Worm (Caenorhabditis elegans) whole organism, L1 larva: ENCODE data around the gene srsx-32.

Experiments used
- C04F5.9 ChIP-seq: sonication (generic microtip); optimal IDR thresholded peaks from 2 replicates; lab custom pipeline; 2016; ENCODE audit warnings: missing genetic modification characterization, missing compliant biosample characterization
- C16A3.4 ChIP-seq: fragments of 150-350 bp; optimal IDR thresholded peaks from 2 replicates; lab custom pipeline; 2014; ENCODE audit warnings: missing biosample characterization, missing genetic modification characterization
- Y116A8C.19 ChIP-seq: sonication (generic microtip); optimal IDR thresholded peaks from 2 replicates; lab custom pipeline; 2016; ENCODE audit warnings: missing compliant biosample characterization, missing genetic modification characterization, borderline replicate concordance
- blmp-1 ChIP-seq: fragments of 150-350 bp; optimal IDR thresholded peaks from 2 replicates; lab custom pipeline; 2014; ENCODE audit warnings: missing biosample characterization, missing genetic modification characterization
- ceh-82 ChIP-seq, 3 experiments: fragments of 150-350 bp in 1 of 3; sonication (generic microtip) in 2 of 3; optimal IDR thresholded peaks; 2 replicates each; lab custom pipeline; 2014 to 2017; ENCODE audit warnings: missing biosample characterization in 3 of 3, missing genetic modification characterization in 3 of 3
- ces-1 ChIP-seq: fragments of 150-350 bp; optimal IDR thresholded peaks from 2 replicates; lab custom pipeline; 2014; ENCODE audit warnings: missing biosample characterization, missing genetic modification reagents, missing genetic modification characterization
- dpl-1 ChIP-seq, 3 experiments: fragments of 150-350 bp in 2 of 3; sonication (generic microtip) in 1 of 3; optimal IDR thresholded peaks; 2 replicates each; lab custom pipeline; 2014 to 2017; ENCODE audit warnings: missing biosample characterization in 3 of 3, missing genetic modification characterization in 3 of 3, missing genetic modification reagents in 3 of 3
- dsc-1 ChIP-seq: sonication (generic microtip); optimal IDR thresholded peaks from 2 replicates; lab custom pipeline; 2016; ENCODE audit warnings: mild to moderate bottlenecking, missing genetic modification characterization, missing compliant biosample characterization
- efl-1 ChIP-seq, 4 experiments: fragments of 150-350 bp; optimal IDR thresholded peaks in 3 of 4; peaks in 1 of 4; 1 replicate in 1 of 4; 2 replicates in 3 of 4; lab custom pipeline; 2014; ENCODE audit warnings: missing biosample characterization in 2 of 4, missing genetic modification characterization in 2 of 4, missing genetic modification reagents in 2 of 4
- efl-3 ChIP-seq: fragments of 200-800 bp; sonication (Bioruptor generic); optimal IDR thresholded peaks from 2 replicates; lab custom pipeline; 2018; ENCODE audit warnings: mild to moderate bottlenecking, missing genetic modification characterization, missing compliant biosample characterization
- egl-13 ChIP-seq: sonication (generic microtip); optimal IDR thresholded peaks from 2 replicates; lab custom pipeline; 2016; ENCODE audit warnings: missing genotype, missing genetic modification reagents, missing genetic modification characterization, missing compliant biosample characterization
- elt-3 ChIP-seq, 6 experiments: fragments of 150-350 bp in 1 of 6; sonication (generic microtip); optimal IDR thresholded peaks; 2 replicates each; lab custom pipeline; 2017 to 2018; ENCODE audit warnings: missing biosample characterization in 6 of 6, missing genetic modification characterization in 6 of 6, inconsistent platforms in 1 of 6
- fkh-4 ChIP-seq: sonication (generic microtip); optimal IDR thresholded peaks from 2 replicates; lab custom pipeline; 2016; ENCODE audit warnings: missing compliant biosample characterization, missing genetic modification characterization, borderline replicate concordance
- fkh-8 ChIP-seq: sonication (generic microtip); optimal IDR thresholded peaks from 2 replicates; lab custom pipeline; 2016; ENCODE audit warnings: mild to moderate bottlenecking, missing genetic modification characterization, missing compliant biosample characterization
- fos-1 ChIP-seq: fragments of 150-350 bp; optimal IDR thresholded peaks from 2 replicates; lab custom pipeline; 2014; ENCODE audit warnings: missing biosample characterization, missing genetic modification characterization
- grh-1 ChIP-seq: fragments of 200-800 bp; sonication (Bioruptor generic); IDR thresholded peaks from 2 replicates; pipeline ENCODE4 v1.3.6; 2022; ENCODE audit warnings: missing genetic modification reagents, missing genetic modification characterization, missing compliant biosample characterization
- hlh-17 ChIP-seq: fragments of 200-800 bp; sonication (Bioruptor generic); optimal IDR thresholded peaks from 2 replicates; lab custom pipeline; 2018; ENCODE audit warnings: missing genetic modification characterization, mild to moderate bottlenecking, missing compliant biosample characterization, moderate library complexity, borderline replicate concordance
- hlh-4 ChIP-seq: sonication (generic microtip); optimal IDR thresholded peaks from 2 replicates; lab custom pipeline; 2016; ENCODE audit warnings: mild to moderate bottlenecking, missing genetic modification characterization, missing compliant biosample characterization
- irx-1 ChIP-seq: sonication (generic microtip); optimal IDR thresholded peaks from 2 replicates; lab custom pipeline; 2016; ENCODE audit warnings: missing genetic modification characterization, missing compliant biosample characterization
- isw-1 ChIP-seq: fragments of 200-800 bp; sonication (Bioruptor generic); IDR thresholded peaks from 2 replicates; pipeline ENCODE4 v1.3.6; 2022; ENCODE audit warnings: missing genetic modification characterization, missing compliant biosample characterization
- jun-1 ChIP-seq: fragments of 150-350 bp; optimal IDR thresholded peaks from 2 replicates; lab custom pipeline; 2014; ENCODE audit warnings: missing biosample characterization, missing genetic modification reagents, missing genetic modification characterization
- lin-13 ChIP-seq: fragments of 150-350 bp; optimal IDR thresholded peaks from 2 replicates; lab custom pipeline; 2014; ENCODE audit warnings: missing biosample characterization, missing genetic modification reagents, missing genetic modification characterization
- lin-15B ChIP-seq: fragments of 150-350 bp; sonication (generic microtip); optimal IDR thresholded peaks from 3 replicates; lab custom pipeline; 2014; ENCODE audit warnings: missing biosample characterization, missing genetic modification characterization
- lin-35 ChIP-seq, 2 experiments: fragments of 150-350 bp; optimal IDR thresholded peaks; 2 replicates each; lab custom pipeline; 2014; ENCODE audit warnings: missing biosample characterization in 2 of 2, missing genetic modification characterization in 2 of 2, missing genetic modification reagents in 2 of 2
- lin-39 ChIP-seq: fragments of 150-350 bp; optimal IDR thresholded peaks from 2 replicates; lab custom pipeline; 2014; ENCODE audit warnings: missing biosample characterization, missing genetic modification reagents, missing genetic modification characterization
- lsy-2 ChIP-seq, 2 experiments: fragments of 150-350 bp; optimal IDR thresholded peaks; 2 replicates each; lab custom pipeline; 2014; ENCODE audit warnings: missing biosample characterization in 2 of 2, missing genetic modification characterization in 2 of 2
- mab-9 ChIP-seq: fragments of 200-800 bp; sonication (Bioruptor generic); IDR thresholded peaks from 2 replicates; pipeline ENCODE4 v1.3.6; 2022; ENCODE audit warnings: missing genetic modification reagents, missing genetic modification characterization, missing compliant biosample characterization
- mdl-1 ChIP-seq, 2 experiments: fragments of 150-350 bp; optimal IDR thresholded peaks; 2 replicates each; lab custom pipeline; 2014 to 2017; ENCODE audit warnings: missing biosample characterization in 2 of 2, missing genetic modification characterization in 2 of 2, inconsistent platforms in 1 of 2
- mef-2 ChIP-seq: fragments of 150-350 bp; optimal IDR thresholded peaks from 2 replicates; lab custom pipeline; 2014; ENCODE audit warnings: missing biosample characterization, missing genetic modification characterization
- mep-1 ChIP-seq: fragments of 150-350 bp; optimal IDR thresholded peaks from 2 replicates; lab custom pipeline; 2014; ENCODE audit warnings: missing biosample characterization, missing genetic modification characterization
- nhr-12 ChIP-seq: sonication (generic microtip); optimal IDR thresholded peaks from 2 replicates; lab custom pipeline; 2017; ENCODE audit warnings: missing biosample characterization, missing genetic modification characterization
- nhr-20 ChIP-seq: sonication (generic microtip); optimal IDR thresholded peaks from 2 replicates; lab custom pipeline; 2016; ENCODE audit warnings: mild to moderate bottlenecking, missing genetic modification characterization, missing compliant biosample characterization
- nhr-47 ChIP-seq: sonication (generic microtip); optimal IDR thresholded peaks from 2 replicates; lab custom pipeline; 2016; ENCODE audit warnings: mild to moderate bottlenecking, missing genetic modification characterization, moderate library complexity, missing compliant biosample characterization
- nhr-71 ChIP-seq: sonication (generic microtip); optimal IDR thresholded peaks from 2 replicates; lab custom pipeline; 2016; ENCODE audit warnings: mild to moderate bottlenecking, missing genetic modification characterization, moderate library complexity, missing compliant biosample characterization
- nhr-76 ChIP-seq: sonication (generic microtip); optimal IDR thresholded peaks from 2 replicates; lab custom pipeline; 2017; ENCODE audit warnings: missing biosample characterization, missing genetic modification characterization
- nhr-77 ChIP-seq: fragments of 150-350 bp; optimal IDR thresholded peaks from 2 replicates; lab custom pipeline; 2014; ENCODE audit warnings: missing biosample characterization, missing genetic modification characterization
- nhr-84 ChIP-seq: sonication (generic microtip); optimal IDR thresholded peaks from 2 replicates; lab custom pipeline; 2017; ENCODE audit warnings: missing biosample characterization, missing genetic modification characterization
- pax-3 ChIP-seq: fragments of 200-800 bp; sonication (Bioruptor generic); optimal IDR thresholded peaks from 2 replicates; lab custom pipeline; 2018; ENCODE audit warnings: mild to moderate bottlenecking, missing genetic modification characterization, moderate library complexity, missing compliant biosample characterization
- pqm-1 ChIP-seq: sonication (generic microtip); optimal IDR thresholded peaks from 3 replicates; lab custom pipeline; 2017; ENCODE audit warnings: missing biosample characterization, missing genetic modification characterization
- skn-1 ChIP-seq: fragments of 150-350 bp; optimal IDR thresholded peaks from 2 replicates; lab custom pipeline; 2014; ENCODE audit warnings: missing biosample characterization, missing genetic modification characterization
- snpc-4 ChIP-seq: fragments of 150-350 bp; optimal IDR thresholded peaks from 2 replicates; lab custom pipeline; 2014; ENCODE audit warnings: missing biosample characterization, missing genetic modification characterization
- snu-23 ChIP-seq: sonication (generic microtip); optimal IDR thresholded peaks from 2 replicates; lab custom pipeline; 2016; ENCODE audit warnings: missing genetic modification characterization, missing compliant biosample characterization
- sup-37 ChIP-seq: fragments of 200-800 bp; sonication (Bioruptor generic); optimal IDR thresholded peaks from 2 replicates; lab custom pipeline; 2018; ENCODE audit warnings: mild to moderate bottlenecking, missing genetic modification characterization, missing compliant biosample characterization
- swsn-7 ChIP-seq: sonication (generic microtip); optimal IDR thresholded peaks from 2 replicates; lab custom pipeline; 2016; ENCODE audit warnings: missing genetic modification characterization, missing compliant biosample characterization
- tbx-2 ChIP-seq: sonication (generic microtip); optimal IDR thresholded peaks from 2 replicates; lab custom pipeline; 2016; ENCODE audit warnings: missing genetic modification characterization, missing compliant biosample characterization
- unc-130 ChIP-seq: fragments of 150-350 bp; optimal IDR thresholded peaks from 2 replicates; lab custom pipeline; 2017; ENCODE audit warnings: missing biosample characterization, missing genetic modification characterization, inconsistent platforms
- unc-30 ChIP-seq: sonication (generic microtip); optimal IDR thresholded peaks from 2 replicates; lab custom pipeline; 2017; ENCODE audit warnings: missing biosample characterization, missing genetic modification characterization
- unc-62 ChIP-seq: fragments of 150-350 bp; optimal IDR thresholded peaks from 2 replicates; lab custom pipeline; 2014; ENCODE audit warnings: missing biosample characterization, missing genetic modification reagents, missing genetic modification characterization
- unc-86 ChIP-seq: sonication (generic microtip); optimal IDR thresholded peaks from 2 replicates; lab custom pipeline; 2016; ENCODE audit warnings: missing genetic modification characterization, missing compliant biosample characterization
- unc-98 ChIP-seq: fragments of 200-800 bp; sonication (Bioruptor generic); IDR thresholded peaks from 2 replicates; pipeline ENCODE4 v1.3.6; 2022; ENCODE audit warnings: missing genetic modification characterization, missing compliant biosample characterization
- vab-15 ChIP-seq: sonication (generic microtip); optimal IDR thresholded peaks from 2 replicates; lab custom pipeline; 2017; ENCODE audit warnings: missing genotype, mild to moderate bottlenecking, missing genetic modification characterization, missing compliant biosample characterization
- xbp-1 ChIP-seq: sonication (generic microtip); optimal IDR thresholded peaks from 2 replicates; lab custom pipeline; 2016; ENCODE audit warnings: missing genetic modification characterization, missing compliant biosample characterization
- zip-4 ChIP-seq: fragments of 200-800 bp; sonication (Bioruptor generic); optimal IDR thresholded peaks from 2 replicates; lab custom pipeline; 2018; ENCODE audit warnings: mild to moderate bottlenecking, missing genetic modification characterization, moderate library complexity, missing compliant biosample characterization

Gene srsx-32

DNA sequence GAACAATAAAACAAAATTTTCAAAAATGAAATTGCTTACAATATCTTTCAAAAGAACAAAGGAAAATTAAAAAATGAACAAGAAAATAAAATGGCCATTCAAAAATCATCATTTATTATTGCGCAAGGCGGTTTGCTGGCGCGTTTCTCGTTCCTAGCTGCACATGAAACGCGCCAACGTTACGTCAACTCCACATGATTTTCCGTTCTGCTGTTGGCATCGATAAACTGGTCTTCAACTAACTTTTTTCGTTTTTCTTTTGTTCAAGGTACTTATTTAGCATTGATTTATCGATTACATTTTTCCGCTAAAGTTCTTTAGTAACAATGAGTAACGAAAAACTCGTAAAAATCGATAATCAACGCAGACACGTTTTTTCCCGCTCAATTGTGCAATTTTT is 43.2 kb downstream of the srsx-32 start, which contains the start of the genes Y57E12AL.6 and Y57E12AL.1 (continued):
- TF ChIP-seq nhr-76 (tag; lab: Kevin White, UChicago): no peak
- no peak for TF ChIP-seq unc-30 (tag; lab: Kevin White, UChicago)
- peak; percentile 75 for TF ChIP-seq fkh-8 (tag; lab: Kevin White, UChicago)
- TF ChIP-seq snpc-4 (tag; lab: Kevin White, UChicago): peak; percentile 89
- TF ChIP-seq ces-1 (GFP tag; lab: Kevin White, UChicago): no peak
- peak; percentile 66 for TF ChIP-seq lin-15B (tag; lab: Kevin White, UChicago)
- peak; percentile 73 for TF ChIP-seq dsc-1 (tag; lab: Kevin White, UChicago)
- TF ChIP-seq unc-98 (GFP tag; lab: Robert Waterston, UW): no peak
- TF ChIP-seq mef-2: no peak
- TF ChIP-seq zip-4 (GFP tag; lab: Kevin White, UChicago): no peak
- TF ChIP-seq nhr-47: peak; percentile 87
- TF ChIP-seq elt-3 (tag; optimal IDR thresholded peaks at IDR 0.05; lab: Kevin White, UChicago): peak in 2 of 6 experiments; percentile 75 to 94
- peak; percentile 77 to 87 (median 84) for TF ChIP-seq dpl-1 (GFP tag; optimal IDR thresholded peaks at IDR 0.05; lab: Kevin White, UChicago)
- peak; percentile 84 for TF ChIP-seq grh-1 (GFP tag; lab: Robert Waterston, UW)
- TF ChIP-seq pqm-1: no peak
- TF ChIP-seq fos-1 (tag; lab: Kevin White, UChicago): no peak
- peak; percentile 94 for TF ChIP-seq snu-23 (GFP tag; lab: Kevin White, UChicago)
- TF ChIP-seq efl-1 (optimal IDR thresholded peaks at IDR 0.05; lab: Kevin White, UChicago): peak; percentile 85 to 86
- peak; percentile 81 to 98 for TF ChIP-seq efl-1 (GFP tag; optimal IDR thresholded peaks at IDR 0.05 in 1 of 2; lab: Kevin White, UChicago)
- TF ChIP-seq vab-15 (tag; lab: Kevin White, UChicago): no peak
- TF ChIP-seq C04F5.9: no peak
- TF ChIP-seq ceh-82 (tag; optimal IDR thresholded peaks at IDR 0.05; lab: Kevin White, UChicago): peak; percentile 78 to 88 (median 79)
- no peak for TF ChIP-seq efl-3 (GFP tag; lab: Kevin White, UChicago)
- peak; percentile 49 for TF ChIP-seq nhr-77
- TF ChIP-seq blmp-1 (tag; lab: Kevin White, UChicago): peak; percentile 76
- TF ChIP-seq mdl-1 (tag; optimal IDR thresholded peaks at IDR 0.05; lab: Kevin White, UChicago): peak in 1 of 2 experiments; percentile 91
- TF ChIP-seq irx-1 (tag; lab: Kevin White, UChicago): peak; percentile 71
- TF ChIP-seq xbp-1: peak; percentile 87
- TF ChIP-seq lsy-2 (tag; optimal IDR thresholded peaks at IDR 0.05; lab: Kevin White, UChicago): peak; percentile 83 to 87
- TF ChIP-seq tbx-2: peak; percentile 83
- TF ChIP-seq hlh-4 (tag; lab: Kevin White, UChicago): no peak
- TF ChIP-seq nhr-71: peak; percentile 90
- TF ChIP-seq egl-13: peak; percentile 13
- peak; percentile 39 for TF ChIP-seq lin-39
- no peak for TF ChIP-seq pax-3
- TF ChIP-seq nhr-20 (tag; lab: Kevin White, UChicago): peak; percentile 93
- peak; percentile 89 for TF ChIP-seq unc-130 (tag; lab: Kevin White, UChicago)
- peak; percentile 29 for TF ChIP-seq sup-37 (GFP tag; lab: Kevin White, UChicago)
- TF ChIP-seq C16A3.4 (tag; lab: Kevin White, UChicago): peak; percentile 89
- peak; percentile 46; the same call in 1 of the 2 replicates for TF ChIP-seq mab-9 (GFP tag; lab: Robert Waterston, UW)
- TF ChIP-seq nhr-12 (tag; lab: Kevin White, UChicago): no peak
- TF ChIP-seq lin-13 (GFP tag; lab: Kevin White, UChicago): peak; percentile 75
- peak; percentile 16 for TF ChIP-seq fkh-4
- no peak for TF ChIP-seq unc-62 (GFP tag; lab: Kevin White, UChicago)
- peak; percentile 96 for TF ChIP-seq skn-1
- no peak for TF ChIP-seq nhr-84 (tag; lab: Kevin White, UChicago)
- no peak for TF ChIP-seq Y116A8C.19
- TF ChIP-seq unc-86: peak; percentile 47
- TF ChIP-seq lin-35 (GFP tag; optimal IDR thresholded peaks at IDR 0.05; lab: Kevin White, UChicago): peak; percentile 81 to 92
- TF ChIP-seq jun-1: peak; percentile 25
- no peak for TF ChIP-seq hlh-17 (GFP tag; lab: Kevin White, UChicago)
- peak; percentile 60 for TF ChIP-seq isw-1
- peak; percentile 92 for TF ChIP-seq mep-1 (tag; lab: Kevin White, UChicago)
- peak; percentile 86 for TF ChIP-seq swsn-7 (tag; lab: Kevin White, UChicago)
